Fruit fly (Drosophila melanogaster) whole organism, larva: ENCODE data around the gene fok.

Experiments
- noc ChIP-seq: fragments of 200-800 bp; sonication (Bioruptor generic); optimal IDR thresholded peaks from 3 replicates; lab custom pipeline; 2019; ENCODE audit warnings: missing biosample characterization, mild to moderate bottlenecking, missing genetic modification characterization, moderate library complexity

fok gene

DNA sequence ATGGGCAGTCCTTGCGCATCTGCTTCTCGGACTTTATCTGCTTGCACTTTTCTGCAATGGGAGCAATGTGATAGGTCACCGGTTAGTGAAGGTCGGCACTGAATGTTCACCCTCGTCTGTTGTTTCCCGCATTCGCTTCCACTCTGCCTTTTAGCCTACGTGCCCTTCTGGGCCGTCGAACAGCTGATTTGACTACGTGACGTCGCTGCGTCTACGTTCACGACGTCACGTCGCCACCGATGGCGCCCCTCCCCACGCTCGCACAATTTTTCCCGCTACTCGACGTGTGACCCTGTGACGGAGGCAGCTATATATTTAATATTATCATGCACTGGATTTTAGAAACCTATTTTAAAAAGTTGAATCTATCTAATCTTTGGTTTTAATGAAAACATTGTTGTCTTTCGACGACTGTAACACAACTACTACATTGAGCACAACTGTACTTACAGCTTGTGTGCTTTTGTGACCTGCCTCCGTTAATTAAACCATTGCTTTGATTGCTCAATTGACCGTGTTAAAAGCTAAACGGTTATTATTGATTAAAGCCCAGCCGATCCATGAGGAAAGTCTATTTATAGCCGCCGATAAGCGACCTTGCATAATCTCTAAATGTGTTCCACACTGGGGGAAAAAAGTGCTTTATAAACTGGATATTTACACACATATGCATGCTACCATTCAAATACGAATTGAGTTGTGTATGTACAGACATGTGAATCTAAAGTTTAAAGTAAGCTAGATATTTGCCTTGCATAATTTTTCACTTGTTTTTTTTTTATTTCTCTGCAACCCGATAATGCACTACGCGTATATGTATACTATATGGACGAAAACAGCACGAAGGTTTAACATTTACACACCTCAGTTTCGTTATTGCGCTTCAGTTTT lies 1.7 kb downstream of the fok start:
- TF ChIP-seq noc, result no peak

- no peak for TF ChIP-seq noc
Measured at dm6 chr2L:20082155-20082964, 2.5 kb downstream of the fok start.

dm6 chr2L:20080772-20081171 lies 4.1 kb downstream of the fok start:
- TF ChIP-seq noc, result no peak

dm6 chr2L:20078880-20079279 lies 6.0 kb downstream of the fok start:
- TF ChIP-seq noc, result peak; percentile 41

DNA sequence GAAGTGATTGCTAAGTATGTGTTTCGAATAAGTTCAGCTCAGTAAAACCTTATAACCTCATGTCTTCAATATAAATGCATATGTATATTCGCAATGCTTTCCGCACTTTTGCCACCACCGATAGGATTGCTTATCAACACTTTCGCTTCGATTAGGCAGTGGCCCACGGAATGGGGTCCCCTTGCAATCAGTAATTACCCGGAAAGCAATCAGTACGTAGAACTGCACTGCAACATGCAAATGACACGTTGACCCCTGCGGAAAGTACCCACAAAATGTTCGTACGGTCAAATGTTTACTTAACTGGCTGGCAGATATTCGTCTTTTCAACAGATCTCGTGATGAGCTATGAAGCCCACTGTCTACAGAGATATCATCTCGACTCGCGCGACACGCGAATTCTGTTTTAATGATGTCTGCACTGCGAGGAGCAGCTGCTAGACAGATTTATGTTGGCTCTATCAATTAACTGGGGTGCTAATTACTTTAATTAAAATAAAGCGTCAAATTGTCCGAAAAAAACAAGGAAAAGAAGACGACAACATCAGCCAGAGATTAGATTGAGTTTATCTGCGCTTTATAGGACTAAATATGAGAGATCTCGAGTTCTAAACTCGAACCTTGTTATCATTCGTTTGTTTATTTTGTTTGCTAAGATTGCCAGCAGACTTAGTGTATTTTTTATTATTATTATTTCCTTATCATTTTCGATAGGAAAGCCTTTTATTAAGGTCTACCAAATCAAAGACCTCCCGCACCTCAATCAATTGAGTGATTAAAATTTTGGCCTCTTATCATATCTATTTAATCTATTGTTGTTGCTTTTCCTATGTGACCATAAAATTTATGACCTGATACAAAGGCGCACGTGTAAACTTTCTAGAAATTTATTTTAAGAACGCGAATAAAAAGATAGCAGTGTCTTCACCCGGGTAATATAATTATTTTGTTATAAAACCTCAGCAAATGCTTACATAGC lies 7.2 kb downstream of the fok start:
- TF ChIP-seq noc, result peak; percentile 84

DNA sequence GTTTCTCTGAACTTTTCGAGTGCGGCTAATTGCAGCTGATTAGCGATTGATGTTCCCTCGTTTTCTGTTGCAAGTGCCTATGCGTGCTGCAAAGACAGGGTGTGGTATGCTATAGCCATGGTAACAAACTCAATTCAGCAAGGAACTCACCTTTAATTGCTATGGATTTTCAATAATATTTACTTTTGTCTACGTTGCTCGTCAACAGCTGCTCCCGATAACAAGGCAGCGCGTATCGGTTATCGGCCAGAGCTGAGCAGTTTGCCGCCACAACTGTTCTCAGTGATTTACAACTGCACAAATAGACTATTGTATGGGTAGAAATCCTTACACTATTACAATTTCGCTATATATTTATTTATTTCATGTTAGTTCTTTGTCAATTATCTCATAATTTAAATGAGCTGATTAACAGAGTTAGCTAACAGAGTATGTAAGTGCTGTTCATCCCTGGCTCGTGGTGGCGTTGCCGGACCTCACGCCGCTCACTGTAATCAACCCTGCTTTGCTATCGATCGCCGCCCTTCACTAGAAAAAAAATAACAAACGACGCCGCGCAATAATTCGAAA lies 9.6 kb downstream of the fok start, which contains the start of the genes pr and neb:
Gene pr (minus strand): TSS at position 225 of the 570 bp plus-strand sequence.
Gene neb (plus strand): TSS at position 524 of the 570 bp plus-strand sequence.
- peak; percentile 35 for TF ChIP-seq noc

- peak; percentile 22 for TF ChIP-seq noc
Measured at dm6 chr2L:20074388-20074787, 10.5 kb downstream of the fok start.

DNA sequence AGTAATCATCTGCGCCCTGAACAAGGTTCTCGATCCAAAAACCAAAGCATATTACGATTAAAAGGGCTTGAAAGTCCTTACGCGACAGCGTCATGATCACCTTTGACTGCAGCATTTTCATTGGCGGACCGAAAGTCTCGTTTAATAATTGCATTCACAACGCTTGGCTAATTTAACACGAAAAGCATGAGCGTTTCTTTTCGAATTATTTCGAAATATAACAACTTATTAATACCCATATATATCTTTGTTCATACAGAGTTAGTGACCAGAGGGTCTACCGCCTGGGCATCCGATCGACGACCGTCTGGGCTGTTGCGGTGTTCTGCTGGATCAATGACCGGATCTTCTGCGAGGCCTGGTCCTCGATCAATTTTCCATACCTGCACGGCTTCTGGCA lies 12.8 kb downstream of the fok start, which contains the start of gene CG10730:
Gene CG10730 (minus strand): TSS at position 101 of the 400 bp plus-strand sequence.
- TF ChIP-seq noc, result no peak

DNA sequence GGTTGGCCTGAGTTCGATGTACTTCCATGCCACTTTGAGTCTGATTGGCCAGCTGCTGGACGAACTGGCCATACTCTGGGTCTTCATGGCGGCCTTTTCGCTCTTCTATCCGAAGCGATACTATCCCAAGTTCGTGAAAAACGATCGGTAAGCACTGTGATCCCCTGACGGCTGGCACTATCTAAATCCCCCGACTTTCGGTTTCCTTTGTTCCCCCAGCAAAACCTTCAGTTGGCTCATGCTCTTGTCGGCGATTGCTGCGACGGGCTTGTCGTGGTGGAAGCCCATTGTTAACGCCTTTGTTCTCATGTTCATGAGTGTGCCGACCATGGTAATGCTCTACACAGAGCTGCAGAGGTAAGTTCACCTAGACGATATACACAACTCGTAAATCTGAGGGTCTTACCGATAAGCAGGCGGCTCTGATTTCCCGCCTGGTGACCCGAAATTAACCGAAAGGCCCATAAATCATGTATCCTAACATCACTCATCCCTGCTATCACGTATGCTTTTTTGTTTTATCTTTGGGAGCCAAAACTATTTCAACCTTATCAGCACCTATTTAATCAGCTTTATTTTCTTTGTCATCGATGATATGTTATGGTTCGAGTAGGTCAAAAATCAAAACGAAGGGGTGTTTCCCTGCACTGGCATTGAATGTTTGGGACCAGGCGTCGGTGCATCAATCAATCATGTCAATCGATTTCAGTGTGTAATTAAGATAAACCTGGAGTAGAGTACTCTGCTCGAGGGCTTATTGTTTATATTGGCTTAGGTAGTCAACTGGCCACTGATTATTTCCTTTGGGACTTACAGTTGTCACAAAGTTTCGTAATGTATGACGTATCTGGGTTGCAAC lies 15.5 kb downstream of the fok start:
- peak; percentile 4 for TF ChIP-seq noc

dm6 chr2L:20067928-20068327 lies 16.9 kb downstream of the fok start:
- TF ChIP-seq noc, result no peak

- no peak for TF ChIP-seq noc
Measured at dm6 chr2L:20066233-20066650, 18.6 kb downstream of the fok start, which contains the start of gene bwa. Gene bwa (plus strand): TSS chr2L:20066391.

DNA sequence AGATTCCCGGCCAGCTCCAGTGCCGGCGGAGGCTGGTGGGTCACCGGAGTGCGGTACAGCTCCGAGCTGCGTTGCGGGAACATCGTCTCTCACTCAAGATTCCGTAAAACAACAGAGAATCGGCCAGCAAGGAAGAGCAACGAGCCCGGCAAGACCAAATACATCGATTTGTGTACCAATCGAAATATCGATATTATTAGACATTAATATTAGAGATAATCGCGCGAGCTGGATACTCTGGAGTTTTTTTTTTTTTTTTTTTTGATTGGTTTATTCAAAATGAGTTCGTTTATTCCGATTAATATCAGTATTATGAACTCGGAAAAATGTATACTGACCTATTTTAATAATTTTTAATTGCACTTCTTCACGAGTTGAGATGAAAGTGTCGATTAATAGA lies 19.4 kb downstream of the fok start, which contains the start of gene vls:
Gene vls (minus strand): TSS at position 164 of the 400 bp plus-strand sequence.
- no peak for TF ChIP-seq noc

DNA sequence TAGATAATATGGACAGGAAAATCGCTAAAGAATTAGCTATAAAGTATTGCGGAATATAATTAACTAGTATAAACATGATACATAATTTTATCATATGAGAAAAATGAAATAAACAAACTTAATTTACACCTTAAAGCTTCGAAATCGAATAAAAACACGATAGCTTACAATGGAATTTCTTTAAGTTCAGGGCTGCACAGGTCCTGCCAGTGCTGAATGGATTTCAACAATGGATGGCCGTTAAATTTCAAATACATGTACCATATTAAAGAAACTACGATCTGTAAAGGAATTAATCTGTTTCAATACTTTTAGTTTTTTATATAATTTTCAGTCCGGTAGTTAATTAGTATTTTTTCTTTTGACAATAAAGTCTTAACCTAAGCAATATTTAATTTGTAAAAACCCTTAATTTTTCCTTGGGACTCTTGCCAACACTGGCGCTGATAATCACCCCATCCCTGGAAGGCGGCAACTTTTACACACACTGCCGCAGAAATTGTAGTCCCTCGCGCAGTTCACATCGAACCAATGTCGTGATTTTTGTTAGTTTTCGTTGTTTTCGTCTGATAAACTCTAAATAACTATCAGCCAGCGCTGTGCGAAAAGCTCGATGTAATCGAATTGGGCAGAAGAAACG lies 23.7 kb downstream of the fok start, which contains the start of the genes barr and lok:
Gene barr (minus strand): TSS at position 353 of the 640 bp plus-strand sequence.
Gene lok (plus strand): TSS at position 405 of the 640 bp plus-strand sequence.
- TF ChIP-seq noc, result peak; percentile 24

DNA sequence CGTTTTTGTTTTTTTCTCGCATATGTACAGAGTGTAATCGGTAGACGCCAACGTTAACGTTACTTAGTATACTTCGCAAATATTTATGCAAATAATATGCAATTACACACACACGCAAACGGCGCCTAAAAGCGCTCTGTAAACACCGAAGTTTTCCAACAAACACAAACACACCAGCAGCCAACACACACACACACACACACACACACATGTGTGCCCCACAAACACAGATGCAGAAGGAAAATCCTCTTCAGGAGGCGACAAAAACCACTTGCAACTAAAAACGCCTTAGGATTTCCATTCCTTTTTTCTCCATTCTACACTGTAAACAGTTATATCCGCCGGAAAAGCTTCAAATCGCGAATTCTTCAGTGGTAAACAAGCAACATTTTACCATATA lies 27.5 kb downstream of the fok start:
- no peak for TF ChIP-seq noc
